Worm (Caenorhabditis elegans) whole organism, early embryonic: Measurements from ENCODE around the gene npr-16.

Experiments used
- ama-1 ChIP-seq: fragments of 150-350 bp; optimal IDR thresholded peaks from 2 replicates; lab custom pipeline; 2014
- ceh-13 ChIP-seq: fragments of 200-800 bp; sonication (Bioruptor generic); optimal IDR thresholded peaks from 2 replicates; lab custom pipeline; 2018; ENCODE audit warnings: mild to moderate bottlenecking, missing genetic modification characterization, missing compliant biosample characterization
- flt-1 ChIP-seq: fragments of 200-800 bp; sonication (Bioruptor generic); IDR thresholded peaks from 2 replicates; pipeline ENCODE4 v1.3.6; 2022; ENCODE audit warnings: missing genetic modification characterization, missing compliant biosample characterization
- hmbx-1 ChIP-seq: sonication (generic microtip); optimal IDR thresholded peaks from 2 replicates; lab custom pipeline; 2016; ENCODE audit warnings: mild to moderate bottlenecking, missing genetic modification characterization, missing compliant biosample characterization
- hmg-4 ChIP-seq: fragments of 200-800 bp; sonication (Bioruptor generic); optimal IDR thresholded peaks from 2 replicates; lab custom pipeline; 2018; ENCODE audit warnings: mild to moderate bottlenecking, missing genetic modification characterization, missing compliant biosample characterization
- tbx-11 ChIP-seq: fragments of 200-800 bp; sonication (Bioruptor generic); IDR thresholded peaks from 2 replicates; pipeline ENCODE4 v1.3.6; 2022; ENCODE audit warnings: missing genetic modification characterization, missing compliant biosample characterization

- TF ChIP-seq hmg-4 (GFP tag; lab: Kevin White, UChicago): no peak
- TF ChIP-seq tbx-11 (GFP tag; lab: Robert Waterston, UW): no peak
- no peak for TF ChIP-seq hmbx-1 (tag; lab: Kevin White, UChicago)
- TF ChIP-seq ama-1 (lab: Kevin White, UChicago): no peak
- no peak for TF ChIP-seq flt-1 (GFP tag; lab: Robert Waterston, UW)
- no peak for TF ChIP-seq ceh-13
Measured at ce11 chrX:3495776-3496175, 22.8 kb upstream of the npr-16 start, which contains the start of gene glt-1.
